Worm (Caenorhabditis elegans) whole organism, midembryonic: ENCODE measurements around the gene phb-2.

Source experiments
- T22C8.4 ChIP-seq: fragments of 200-800 bp; sonication (Bioruptor generic); IDR thresholded peaks from 2 replicates; pipeline ENCODE4 v1.3.6; 2022; ENCODE audit warnings: missing genetic modification characterization, missing compliant biosample characterization
- cog-1 ChIP-seq: sonication (generic microtip); optimal IDR thresholded peaks from 2 replicates; lab custom pipeline; 2016; ENCODE audit warnings: missing genetic modification characterization, missing compliant biosample characterization
- flt-1 ChIP-seq: fragments of 200-800 bp; sonication (Bioruptor generic); IDR thresholded peaks from 2 replicates; pipeline ENCODE4 v1.3.6; 2022; ENCODE audit warnings: missing genetic modification characterization, missing compliant biosample characterization
- klf-2 ChIP-seq: fragments of 200-800 bp; sonication (Bioruptor generic); conservative IDR thresholded peaks from 2 replicates; pipeline ENCODE4 v1.3.6; 2022; ENCODE audit warnings: missing genetic modification reagents, missing genetic modification characterization, missing compliant biosample characterization
- med-1 ChIP-seq: sonication (generic microtip); optimal IDR thresholded peaks from 2 replicates; lab custom pipeline; 2017; ENCODE audit warnings: missing genetic modification characterization, mild to moderate bottlenecking, missing compliant biosample characterization, antibody characterized with exemption, missing genetic modification reagents; ENCODE audit not compliant: insufficient read depth
- ref-1 ChIP-seq: fragments of 200-800 bp; sonication (Bioruptor generic); conservative IDR thresholded peaks from 2 replicates; pipeline ENCODE4 v1.3.6; 2022; ENCODE audit warnings: missing genetic modification reagents, missing genetic modification characterization, missing compliant biosample characterization
- tab-1 ChIP-seq: fragments of 200-800 bp; sonication (Bioruptor generic); IDR thresholded peaks from 2 replicates; pipeline ENCODE4 v1.3.6; 2022; ENCODE audit warnings: missing genetic modification characterization, missing compliant biosample characterization
- ztf-23 ChIP-seq: fragments of 200-800 bp; sonication (Bioruptor generic); IDR thresholded peaks from 2 replicates; pipeline ENCODE4 v1.3.6; 2022; ENCODE audit warnings: missing genetic modification reagents, missing genetic modification characterization, missing compliant biosample characterization
- ztf-29 ChIP-seq: fragments of 200-800 bp; sonication (Bioruptor generic); IDR thresholded peaks from 2 replicates; pipeline ENCODE4 v1.3.6; 2022; ENCODE audit warnings: missing genetic modification reagents, missing genetic modification characterization, missing compliant biosample characterization

phb-2 gene

ce11 chrII:6252707-6253106 is 1.5 kb downstream of the phb-2 start:
- no peak for TF ChIP-seq ztf-23 (GFP tag; lab: Robert Waterston, UW)
- no peak for TF ChIP-seq T22C8.4 (GFP tag; lab: Robert Waterston, UW)
- no peak for TF ChIP-seq tab-1 (GFP tag; lab: Robert Waterston, UW)
- TF ChIP-seq cog-1 (tag; lab: Kevin White, UChicago) = no peak
- TF ChIP-seq med-1 (GFP tag; lab: Kevin White, UChicago) = no peak
- no peak for TF ChIP-seq ref-1
- TF ChIP-seq klf-2 (GFP tag; lab: Robert Waterston, UW) = no peak
- no peak for TF ChIP-seq ztf-29 (GFP tag; lab: Robert Waterston, UW)
- TF ChIP-seq flt-1 = no peak

- no peak for TF ChIP-seq ztf-23 (GFP tag; lab: Robert Waterston, UW)
- TF ChIP-seq tab-1 (GFP tag; lab: Robert Waterston, UW) = no peak
- no peak for TF ChIP-seq ref-1
- TF ChIP-seq flt-1 = no peak
- TF ChIP-seq klf-2 (GFP tag; lab: Robert Waterston, UW) = no peak
Measured at ce11 chrII:6256024-6256423, 4.8 kb downstream of the phb-2 start, which contains the start of gene F13H8.5. Gene F13H8.5 (minus strand): TSS chrII:6256124.

- TF ChIP-seq ztf-29 (GFP tag; lab: Robert Waterston, UW) = no peak
- TF ChIP-seq T22C8.4 (GFP tag; lab: Robert Waterston, UW) = no peak
- TF ChIP-seq ref-1 = no peak
- TF ChIP-seq med-1 (GFP tag; lab: Kevin White, UChicago) = no peak
- no peak for TF ChIP-seq ztf-23 (GFP tag; lab: Robert Waterston, UW)
- TF ChIP-seq flt-1 = no peak
- no peak for TF ChIP-seq klf-2 (GFP tag; lab: Robert Waterston, UW)
- TF ChIP-seq cog-1 (tag; lab: Kevin White, UChicago) = no peak
- TF ChIP-seq tab-1 (GFP tag; lab: Robert Waterston, UW) = no peak
Measured at ce11 chrII:6257220-6257877, 6.1 kb downstream of the phb-2 start.

ce11 chrII:6259867-6260266 is 8.7 kb downstream of the phb-2 start, which contains the start of gene F13H8.11:
Gene F13H8.11 (minus strand): TSS chrII:6260021.
- TF ChIP-seq flt-1 = no peak

DNA sequence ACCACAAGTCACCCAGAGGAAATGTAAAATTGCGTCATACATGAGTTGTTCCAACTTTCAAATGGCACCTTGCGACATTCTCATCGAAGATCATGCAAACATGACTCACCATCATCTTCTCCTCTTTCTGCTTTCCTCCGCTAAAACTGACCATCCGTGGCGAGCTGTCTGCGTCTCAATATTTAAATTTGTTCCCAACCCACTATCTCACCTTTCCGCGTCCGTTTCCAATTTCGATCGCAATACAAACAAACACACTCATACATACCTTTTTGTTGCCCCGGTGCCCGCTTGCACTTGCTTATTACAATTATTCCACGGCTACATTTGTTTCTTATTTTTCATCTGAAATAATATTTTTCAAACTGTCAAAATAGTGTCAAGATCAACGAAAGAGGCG is 9.5 kb downstream of the phb-2 start, which contains the start of gene nmgp-1:
nmgp-1 (plus strand) TSS at position 174 of the 400 bp plus-strand sequence.
- TF ChIP-seq ztf-23 (GFP tag; lab: Robert Waterston, UW) (no peak), ztf-29 (GFP tag; lab: Robert Waterston, UW) (no peak), tab-1 (GFP tag; lab: Robert Waterston, UW) (no peak)

- TF ChIP-seq ztf-23 (GFP tag; lab: Robert Waterston, UW) = no peak
- no peak for TF ChIP-seq cog-1 (tag; lab: Kevin White, UChicago)
- no peak for TF ChIP-seq ref-1
- TF ChIP-seq tab-1 (GFP tag; lab: Robert Waterston, UW) = no peak
- no peak for TF ChIP-seq T22C8.4 (GFP tag; lab: Robert Waterston, UW)
Measured at ce11 chrII:6262222-6262621, 11.0 kb downstream of the phb-2 start, which contains the start of gene F13H8.12. Gene F13H8.12 (plus strand): TSS chrII:6262522.

DNA sequence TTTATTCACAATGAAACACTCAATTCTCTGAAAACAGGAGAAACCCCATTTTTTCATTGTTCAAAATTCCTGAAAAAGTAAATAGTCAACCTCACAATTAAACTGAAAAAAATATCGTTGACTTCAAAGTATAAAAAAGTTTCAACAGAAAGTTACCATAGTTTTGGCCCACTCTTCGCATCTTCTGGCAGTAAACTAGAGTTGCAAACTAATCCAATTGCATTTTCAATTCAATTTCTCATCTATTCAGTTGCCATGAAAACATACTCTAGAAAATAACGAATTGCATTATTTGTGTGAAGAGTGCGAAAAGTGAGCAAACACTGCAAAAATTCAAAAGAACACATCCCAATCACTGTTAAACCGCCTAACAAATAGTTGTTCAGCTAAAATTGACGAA is 12.5 kb downstream of the phb-2 start, which contains the start of gene F13H8.3:
F13H8.3 (plus strand) TSS at position 301 of the 400 bp plus-strand sequence.
- TF ChIP-seq tab-1 (GFP tag; lab: Robert Waterston, UW) (no peak), ztf-23 (GFP tag; lab: Robert Waterston, UW) (no peak), ref-1 (no peak), flt-1 (no peak), ztf-29 (GFP tag; lab: Robert Waterston, UW) (no peak), klf-2 (GFP tag; lab: Robert Waterston, UW) (no peak), med-1 (GFP tag; lab: Kevin White, UChicago) (no peak), cog-1 (tag; lab: Kevin White, UChicago) (no peak), T22C8.4 (GFP tag; lab: Robert Waterston, UW) (no peak)

DNA sequence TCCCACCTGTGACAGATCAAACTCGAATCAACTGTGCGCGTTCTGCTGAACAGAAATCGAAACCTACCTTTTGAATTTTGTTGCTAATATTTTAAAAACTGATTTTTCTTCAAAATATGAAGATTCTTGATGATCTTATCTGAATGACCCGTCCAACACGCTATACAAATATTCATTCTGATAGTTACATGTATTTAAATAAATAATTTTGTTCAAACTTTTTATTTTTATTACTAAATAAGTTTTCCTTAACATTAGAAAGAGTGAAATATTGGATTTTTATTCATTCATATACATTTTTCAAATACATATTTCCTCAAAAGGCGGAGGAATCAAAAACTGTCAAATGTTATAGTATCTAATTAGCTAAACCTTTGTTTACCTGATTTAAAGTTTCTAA is 16.8 kb downstream of the phb-2 start, which contains the start of gene F13H8.8:
F13H8.8 (minus strand) TSS at position 101 of the 400 bp plus-strand sequence.
- no peak for TF ChIP-seq flt-1
- no peak for TF ChIP-seq ztf-29 (GFP tag; lab: Robert Waterston, UW)
- TF ChIP-seq klf-2 (GFP tag; lab: Robert Waterston, UW) = no peak
- TF ChIP-seq ref-1 = no peak
- TF ChIP-seq ztf-23 (GFP tag; lab: Robert Waterston, UW) = no peak
- no peak for TF ChIP-seq cog-1 (tag; lab: Kevin White, UChicago)
- TF ChIP-seq tab-1 (GFP tag; lab: Robert Waterston, UW) = no peak
- no peak for TF ChIP-seq med-1 (GFP tag; lab: Kevin White, UChicago)
- TF ChIP-seq T22C8.4 (GFP tag; lab: Robert Waterston, UW) = no peak

- TF ChIP-seq ref-1 = no peak
- peak; percentile 86; the same call in 1 of the 2 replicates for TF ChIP-seq ztf-23 (GFP tag; lab: Robert Waterston, UW)
- peak; percentile 25; the same call in 1 of the 2 replicates for TF ChIP-seq T22C8.4 (GFP tag; lab: Robert Waterston, UW)
- TF ChIP-seq med-1 (GFP tag; lab: Kevin White, UChicago) = no peak
- TF ChIP-seq klf-2 (GFP tag; lab: Robert Waterston, UW) = 0 out of 2 replicates have a peak, but pooled peaks have one; percentile 37
- TF ChIP-seq flt-1 = peak; percentile 81
- no peak for TF ChIP-seq ztf-29 (GFP tag; lab: Robert Waterston, UW)
- peak; percentile 35; the same call in 1 of the 2 replicates for TF ChIP-seq tab-1 (GFP tag; lab: Robert Waterston, UW)
- TF ChIP-seq cog-1 (tag; lab: Kevin White, UChicago) = peak; percentile 43
Measured at ce11 chrII:6269805-6270414, 18.7 kb downstream of the phb-2 start, which contains the start of gene F13H8.2. Gene F13H8.2 (plus strand): TSS chrII:6270364.
